Worm (Caenorhabditis elegans) whole organism, L4/young adult: ENCODE data around the gene C49C3.20.

Source experiments
- dao-5 ChIP-seq: sonication (generic microtip); optimal IDR thresholded peaks from 2 replicates; lab custom pipeline; 2016; ENCODE audit warnings: missing genotype, missing genetic modification characterization, moderate library complexity, missing compliant biosample characterization
- him-1 ChIP-seq: sonication (generic microtip); optimal IDR thresholded peaks from 2 replicates; lab custom pipeline; 2016; ENCODE audit warnings: missing genotype, missing genetic modification reagents, missing genetic modification characterization, missing compliant biosample characterization

ce11 chrIV:17342667-17343066 lies 26.4 kb upstream of the C49C3.20 start, which contains the start of gene C49C3.21:
- TF ChIP-seq him-1 (tag; lab: Kevin White, UChicago): no peak
- TF ChIP-seq dao-5 (tag; lab: Kevin White, UChicago): no peak
